Worm (Caenorhabditis elegans): ENCODE data around the gene cyh-1.

The cyh-1 gene

DNA sequence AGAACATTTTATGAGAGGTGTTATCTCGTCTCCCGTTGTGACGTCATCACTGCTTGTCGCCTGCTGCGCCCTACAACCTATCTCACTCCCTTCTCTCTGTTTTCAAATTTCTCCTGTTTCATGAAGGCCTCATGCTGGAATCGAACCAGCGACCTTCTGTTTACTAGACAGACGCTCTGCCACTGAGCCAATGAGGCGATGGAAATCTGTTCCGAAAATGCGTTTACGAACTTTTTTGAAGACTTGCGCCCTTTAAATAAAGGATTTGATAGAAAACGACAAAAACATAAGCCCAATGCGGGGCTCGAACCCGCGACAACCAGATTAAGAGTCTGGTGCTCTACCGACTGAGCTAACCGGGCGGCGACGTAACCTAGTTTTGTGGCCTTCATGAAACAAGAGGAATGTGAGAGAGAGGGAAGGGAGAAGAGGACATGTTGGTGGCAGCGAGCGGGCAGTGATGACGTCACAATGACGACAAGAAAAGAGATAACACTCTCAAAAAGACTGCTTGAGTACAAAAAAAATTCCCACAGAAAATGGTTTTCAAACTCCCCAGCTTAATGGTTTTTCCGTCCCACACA is 14.2 kb downstream of the cyh-1 start, which contains the start of gene clec-126 (continued):
- peak; percentile 68 for TF ChIP-seq unc-130 (GFP tag; optimal IDR thresholded peaks at IDR 0.05)
- peak; percentile 89 for TF ChIP-seq nhr-102 (tag; optimal IDR thresholded peaks at IDR 0.05)
- TF ChIP-seq ceh-62 (tag; optimal IDR thresholded peaks at IDR 0.05) = no peak
- no peak for TF ChIP-seq ama-1 (optimal IDR thresholded peaks at IDR 0.05)
- TF ChIP-seq R02D3.7 (tag; optimal IDR thresholded peaks at IDR 0.05) = no peak
- TF ChIP-seq F44E2.7 (GFP tag; IDR thresholded peaks at IDR 0.05) = no peak
- 0 out of 2 replicates have a peak, but pooled peaks have one; percentile 12 for TF ChIP-seq mxl-2 (GFP tag; conservative IDR thresholded peaks at IDR 0.05)
- 0 out of 2 replicates have a peak, but pooled peaks have one; percentile 11 for TF ChIP-seq zfp-3 (GFP tag; conservative IDR thresholded peaks at IDR 0.05)
- TF ChIP-seq egl-27 (tag; optimal IDR thresholded peaks at IDR 0.05) = no peak
- TF ChIP-seq spr-3 (GFP tag; optimal IDR thresholded peaks at IDR 0.05) = peak; percentile 38
- peak; percentile 85 for TF ChIP-seq hlh-30 (tag; optimal IDR thresholded peaks at IDR 0.05; ENCODE audit: insufficient read depth)
- TF ChIP-seq snpc-1.2 (GFP tag; IDR thresholded peaks at IDR 0.05) = peak; percentile 73
- TF ChIP-seq dmd-9 (GFP tag; IDR thresholded peaks at IDR 0.05) = peak; percentile 78
- TF ChIP-seq lin-15B (tag; optimal IDR thresholded peaks at IDR 0.05) = no peak
- no peak for TF ChIP-seq pqm-1 (tag; optimal IDR thresholded peaks at IDR 0.05)
- TF ChIP-seq ces-1 (GFP tag; optimal IDR thresholded peaks at IDR 0.05) = no peak
- TF ChIP-seq F37D6.2 (tag; optimal IDR thresholded peaks at IDR 0.05) = peak; percentile 63
- TF ChIP-seq zip-11 (GFP tag; IDR thresholded peaks at IDR 0.05) = 0 out of 2 replicates have a peak, but pooled peaks have one; percentile 9
- TF ChIP-seq hmg-1.1 (GFP tag; IDR thresholded peaks at IDR 0.05) = peak; percentile 84
- 0 out of 4 replicates have a peak, but pooled peaks of 1 of the 2 experiments have one; percentile 65 for TF ChIP-seq madf-5 (GFP tag; IDR thresholded peaks at IDR 0.05)
- TF ChIP-seq nhr-76 (tag; optimal IDR thresholded peaks at IDR 0.05) = no peak
- TF ChIP-seq sdz-12 (GFP tag; optimal IDR thresholded peaks at IDR 0.05) = peak; percentile 34
- TF ChIP-seq gei-8 (GFP tag; optimal IDR thresholded peaks at IDR 0.05) = peak; percentile 46
- TF ChIP-seq nhr-237 (tag; optimal IDR thresholded peaks at IDR 0.05) = no peak
- peak; percentile 73 for TF ChIP-seq Y48G9A.11 (GFP tag; IDR thresholded peaks at IDR 0.05)
- TF ChIP-seq hlh-11 (tag; optimal IDR thresholded peaks at IDR 0.05) = peak; percentile 84
- peak; percentile 74 for TF ChIP-seq lir-3 (tag; optimal IDR thresholded peaks at IDR 0.05)
- peak; percentile 31; the same call in 1 of the 2 replicates for TF ChIP-seq arid-1 (GFP tag; conservative IDR thresholded peaks at IDR 0.05)
- TF ChIP-seq set-16 (GFP tag; IDR thresholded peaks at IDR 0.05) = peak; percentile 43; the same call in 1 of the 2 replicates
- TF ChIP-seq pha-4 (GFP tag; IDR thresholded peaks at IDR 0.05) = peak; percentile 74; the same call in 1 of the 2 replicates
- peak; percentile 27 for TF ChIP-seq pha-4 (tag; optimal IDR thresholded peaks at IDR 0.05)
- TF ChIP-seq nhr-41 (GFP tag; IDR thresholded peaks at IDR 0.05) = no peak; the same call in 1 of the 2 replicates
- TF ChIP-seq mdl-1 (tag; optimal IDR thresholded peaks at IDR 0.05) = peak in 1 of 2 experiments; percentile 11
- TF ChIP-seq ctbp-1 (GFP tag; IDR thresholded peaks at IDR 0.05) = peak; percentile 74
- TF ChIP-seq F49E8.2 (tag; optimal IDR thresholded peaks at IDR 0.05; ENCODE audit: borderline replicate concordance) = peak; percentile 65
- peak; percentile 59 for TF ChIP-seq ztf-7 (tag; optimal IDR thresholded peaks at IDR 0.05)
- TF ChIP-seq lsy-2 (tag; optimal IDR thresholded peaks at IDR 0.05) = peak; percentile 27 to 85
- peak; percentile 91 for TF ChIP-seq spr-1 (tag; optimal IDR thresholded peaks at IDR 0.05)
- TF ChIP-seq zip-2 (tag; optimal IDR thresholded peaks at IDR 0.05) = peak; percentile 65
- peak; percentile 51; the same call in 1 of the 2 replicates for TF ChIP-seq ceh-44 (GFP tag; IDR thresholded peaks at IDR 0.05)
- no peak for TF ChIP-seq unc-39 (tag; optimal IDR thresholded peaks at IDR 0.05)
- TF ChIP-seq daf-16 (GFP tag; optimal IDR thresholded peaks at IDR 0.05) = peak; percentile 85 to 94
- peak; percentile 96 for TF ChIP-seq daf-16 (tag; optimal IDR thresholded peaks at IDR 0.05)
- peak; percentile 74 for TF ChIP-seq nhr-77 (tag; optimal IDR thresholded peaks at IDR 0.05)
- no peak for TF ChIP-seq lin-39 (tag; optimal IDR thresholded peaks at IDR 0.05)
